Fruit fly (Drosophila melanogaster) whole organism, embryonic: ENCODE results near the gene Muc68D.
A peak's percentile ranks its signal among the peaks of the same experiment; 100 is the strongest.

ENCODE experiments used
- ATbp ChIP-seq: fragments of 200-800 bp; sonication (Bioruptor generic); optimal IDR thresholded peaks from 2 replicates; lab custom pipeline; 2017; ENCODE audit warnings: missing biosample characterization, mild to moderate bottlenecking, missing genetic modification characterization, missing genetic modification reagents
- BtbVII ChIP-seq: fragments of 200-800 bp; sonication (Bioruptor generic); optimal IDR thresholded peaks from 3 replicates; lab custom pipeline; 2017; ENCODE audit warnings: missing biosample characterization, mild to moderate bottlenecking, missing genetic modification characterization
- C15 ChIP-seq: fragments of 200-800 bp; sonication (Bioruptor generic); IDR thresholded peaks from 3 replicates; pipeline ENCODE4 v1.3.6; 2022; ENCODE audit warnings: missing biosample characterization, missing genetic modification characterization
- CG10959 ChIP-seq: fragments of 200-800 bp; sonication (Bioruptor generic); IDR thresholded peaks from 2 replicates; pipeline ENCODE4 v1.3.6; 2022; ENCODE audit warnings: missing biosample characterization, missing genetic modification characterization
- CG12155 ChIP-seq: fragments of 200-800 bp; sonication (Bioruptor generic); optimal IDR thresholded peaks from 3 replicates; lab custom pipeline; 2016; ENCODE audit warnings: missing biosample characterization, missing genetic modification characterization
- CG14667 ChIP-seq: fragments of 200-800 bp; sonication (Bioruptor generic); IDR thresholded peaks from 2 replicates; pipeline ENCODE4 v1.3.6; 2022; ENCODE audit warnings: missing biosample characterization, missing genetic modification characterization
- CG14860 ChIP-seq: fragments of 200-800 bp; sonication (Bioruptor generic); IDR thresholded peaks from 3 replicates; pipeline ENCODE4 v1.3.6; 2022; ENCODE audit warnings: missing biosample characterization, missing genetic modification characterization; ENCODE audit not compliant: partially characterized antibody
- CG1792 ChIP-seq: fragments of 200-800 bp; sonication (Bioruptor generic); optimal IDR thresholded peaks from 2 replicates; lab custom pipeline; 2016; ENCODE audit warnings: missing biosample characterization, missing genetic modification characterization
- CG18476 ChIP-seq: fragments of 200-800 bp; sonication (Bioruptor generic); optimal IDR thresholded peaks from 2 replicates; lab custom pipeline; 2016; ENCODE audit warnings: missing biosample characterization, mild to moderate bottlenecking, missing genetic modification characterization
- CG2678 ChIP-seq: fragments of 200-800 bp; sonication (Bioruptor generic); optimal IDR thresholded peaks from 3 replicates; lab custom pipeline; 2019; ENCODE audit warnings: missing biosample characterization, mild to moderate bottlenecking, missing genetic modification characterization, moderate library complexity
- CG31365 ChIP-seq: fragments of 200-800 bp; sonication (Bioruptor generic); optimal IDR thresholded peaks from 2 replicates; lab custom pipeline; 2018; ENCODE audit warnings: missing biosample characterization, mild to moderate bottlenecking, missing genetic modification characterization
- CG32532 ChIP-seq: fragments of 200-800 bp; sonication (Bioruptor generic); IDR thresholded peaks from 2 replicates; pipeline ENCODE4 v1.3.6; 2022; ENCODE audit warnings: missing biosample characterization, missing genetic modification characterization
- CG3847 ChIP-seq: fragments of 200-800 bp; sonication (Bioruptor generic); IDR thresholded peaks from 2 replicates; pipeline ENCODE4 v1.3.6; 2022; ENCODE audit warnings: missing biosample characterization, missing genetic modification characterization
- CG6654 ChIP-seq: fragments of 200-800 bp; sonication (Bioruptor generic); optimal IDR thresholded peaks from 2 replicates; lab custom pipeline; 2017; ENCODE audit warnings: missing biosample characterization, mild to moderate bottlenecking, missing genetic modification characterization
- CG6683 ChIP-seq: fragments of 200-800 bp; sonication (Bioruptor generic); optimal IDR thresholded peaks from 2 replicates; lab custom pipeline; 2017; ENCODE audit warnings: missing biosample characterization, mild to moderate bottlenecking, missing genetic modification characterization, missing genetic modification reagents
- CG6854 ChIP-seq: fragments of 200-800 bp; sonication (Bioruptor generic); optimal IDR thresholded peaks from 3 replicates; lab custom pipeline; 2017; ENCODE audit warnings: missing biosample characterization, mild to moderate bottlenecking, missing genetic modification characterization
- CG8290 ChIP-seq, 3 experiments: fragments of 200-800 bp; sonication (Bioruptor generic); optimal IDR thresholded peaks; 2 replicates each; lab custom pipeline; 2016 to 2019; ENCODE audit warnings: missing biosample characterization in 3 of 3, missing genetic modification characterization in 3 of 3, mild to moderate bottlenecking in 2 of 3, moderate library complexity in 1 of 3
- CTCF ChIP-seq: fragments of 200-800 bp; sonication (Bioruptor generic); optimal IDR thresholded peaks from 2 replicates; lab custom pipeline; 2017; ENCODE audit warnings: missing biosample characterization, mild to moderate bottlenecking, missing genetic modification characterization, moderate library complexity
- Chrac-16 ChIP-seq: fragments of 200-800 bp; sonication (Bioruptor generic); optimal IDR thresholded peaks from 3 replicates; lab custom pipeline; 2016; ENCODE audit warnings: missing biosample characterization, missing genetic modification characterization
- CkIIα-i1 ChIP-seq: fragments of 200-800 bp; sonication (Bioruptor generic); IDR thresholded peaks from 2 replicates; pipeline ENCODE4 v1.3.6; 2022; ENCODE audit warnings: missing biosample characterization, missing genetic modification characterization
- Deaf1 ChIP-seq: fragments of 200-800 bp; optimal IDR thresholded peaks from 3 replicates; lab custom pipeline; 2019; ENCODE audit warnings: missing biosample characterization, mild to moderate bottlenecking, missing genetic modification characterization, moderate library complexity
- Dfd ChIP-seq, 2 experiments: fragments of >200 bp; optimal IDR thresholded peaks; 2 replicates each; lab custom pipeline; 2017; ENCODE audit warnings: missing biosample characterization in 2 of 2, missing genetic modification characterization in 2 of 2
- H15 ChIP-seq: fragments of 200-800 bp; sonication (Bioruptor generic); IDR thresholded peaks from 3 replicates; pipeline ENCODE4 v1.3.6; 2022; ENCODE audit warnings: missing biosample characterization, missing genetic modification characterization
- Hr39 ChIP-seq: fragments of >200 bp; optimal IDR thresholded peaks from 2 replicates; lab custom pipeline; 2017
- Med ChIP-seq: fragments of 200-800 bp; sonication (Bioruptor generic); peaks from one replicate; lab custom pipeline; 2016; ENCODE audit warnings: missing biosample characterization, missing genetic modification characterization, mild to moderate bottlenecking, inconsistent platforms, moderate library complexity
- Oaz ChIP-seq: fragments of 200-800 bp; sonication (Bioruptor generic); IDR thresholded peaks from 2 replicates; pipeline ENCODE4 v1.3.6; 2022; ENCODE audit warnings: missing biosample characterization, missing genetic modification characterization
- Side ChIP-seq: fragments of 200-800 bp; sonication (Bioruptor generic); optimal IDR thresholded peaks from 2 replicates; lab custom pipeline; 2016; ENCODE audit warnings: missing biosample characterization, missing genetic modification characterization
- Sry-δ ChIP-seq: fragments of 200-800 bp; sonication (Bioruptor generic); optimal IDR thresholded peaks from 2 replicates; lab custom pipeline; 2016; ENCODE audit warnings: missing biosample characterization, missing genetic modification characterization
- Stat92E ChIP-seq, 3 experiments: fragments of >200 bp in 2 of 3; fragments of 200-800 bp in 1 of 3; sonication (Bioruptor generic) in 1 of 3; optimal IDR thresholded peaks; 2 replicates each; lab custom pipeline; 2017 to 2019; ENCODE audit warnings: missing biosample characterization in 3 of 3, missing genetic modification characterization in 3 of 3, mild to moderate bottlenecking in 1 of 3, moderate library complexity in 1 of 3
- Xbp1 ChIP-seq: fragments of 200-800 bp; sonication (Bioruptor generic); optimal IDR thresholded peaks from 3 replicates; lab custom pipeline; 2016; ENCODE audit warnings: missing biosample characterization, mild to moderate bottlenecking, missing genetic modification characterization
- dmrt99B ChIP-seq: fragments of 200-800 bp; sonication (Bioruptor generic); optimal IDR thresholded peaks from 2 replicates; lab custom pipeline; 2018; ENCODE audit warnings: missing biosample characterization, mild to moderate bottlenecking, missing genetic modification characterization, moderate library complexity
- fd3F ChIP-seq: fragments of 200-800 bp; sonication (Bioruptor generic); optimal IDR thresholded peaks from 2 replicates; lab custom pipeline; 2018; ENCODE audit warnings: missing biosample characterization, mild to moderate bottlenecking, missing genetic modification characterization, moderate library complexity
- gfzf ChIP-seq: fragments of 200-800 bp; sonication (Bioruptor generic); optimal IDR thresholded peaks from 2 replicates; lab custom pipeline; 2016; ENCODE audit warnings: missing biosample characterization, mild to moderate bottlenecking, missing genetic modification characterization, moderate library complexity
- jumu ChIP-seq: fragments of 200-800 bp; sonication (Bioruptor generic); optimal IDR thresholded peaks from 3 replicates; lab custom pipeline; 2016; ENCODE audit warnings: missing biosample characterization, missing genetic modification characterization
- lab ChIP-seq: fragments of 200-800 bp; sonication (Bioruptor generic); optimal IDR thresholded peaks from 3 replicates; lab custom pipeline; 2017; ENCODE audit warnings: missing biosample characterization, missing genetic modification characterization, mild to moderate bottlenecking, moderate library complexity, missing genetic modification reagents
- nau ChIP-seq: fragments of 200-800 bp; sonication (Bioruptor generic); optimal IDR thresholded peaks from 3 replicates; lab custom pipeline; 2017; ENCODE audit warnings: missing biosample characterization, mild to moderate bottlenecking, missing genetic modification characterization, missing genetic modification reagents
- onecut ChIP-seq: fragments of 200-800 bp; sonication (Bioruptor generic); IDR thresholded peaks from 2 replicates; pipeline ENCODE4 v1.3.6; 2022; ENCODE audit warnings: missing biosample characterization, missing genetic modification characterization
- peb ChIP-seq: fragments of 200-800 bp; sonication (Bioruptor generic); IDR thresholded peaks from 2 replicates; pipeline ENCODE4 v1.3.6; 2022; ENCODE audit warnings: missing biosample characterization, missing genetic modification characterization
- prd ChIP-seq, 3 experiments: fragments of >200 bp in 2 of 3; fragments of 200-800 bp in 1 of 3; sonication (Bioruptor generic) in 1 of 3; optimal IDR thresholded peaks in 2 of 3; IDR thresholded peaks in 1 of 3; 2 replicates in 2 of 3; 3 replicates in 1 of 3; pipeline versions ENCODE4 v1.3.6 to Lab custom; 2017 to 2022; ENCODE audit warnings: missing biosample characterization in 1 of 3, missing genetic modification characterization in 1 of 3
- pros ChIP-seq: fragments of 200-800 bp; sonication (Bioruptor generic); optimal IDR thresholded peaks from 3 replicates; lab custom pipeline; 2019; ENCODE audit warnings: missing biosample characterization, mild to moderate bottlenecking, missing genetic modification characterization, moderate library complexity
- sd ChIP-seq: fragments of 200-800 bp; sonication (Bioruptor generic); optimal IDR thresholded peaks from 3 replicates; lab custom pipeline; 2018; ENCODE audit warnings: missing biosample characterization, mild to moderate bottlenecking, missing genetic modification characterization, moderate library complexity
- sens-2 ChIP-seq: fragments of 200-800 bp; sonication (Bioruptor generic); IDR thresholded peaks from 2 replicates; pipeline ENCODE4 v1.3.6; 2022; ENCODE audit warnings: missing biosample characterization, missing genetic modification characterization
- tin ChIP-seq: fragments of 200-800 bp; sonication (Bioruptor generic); optimal IDR thresholded peaks from 3 replicates; lab custom pipeline; 2016; ENCODE audit warnings: missing biosample characterization, missing genetic modification characterization
- tll ChIP-seq, 2 experiments: fragments of 200-800 bp in 1 of 2; fragments of >200 bp in 1 of 2; sonication (Bioruptor generic) in 1 of 2; optimal IDR thresholded peaks; 2 replicates each; lab custom pipeline; 2017 to 2019; ENCODE audit warnings: missing biosample characterization in 2 of 2, missing genetic modification characterization in 2 of 2, mild to moderate bottlenecking in 1 of 2, moderate library complexity in 1 of 2
- tna ChIP-seq: fragments of 200-800 bp; sonication (Bioruptor generic); IDR thresholded peaks from 2 replicates; pipeline ENCODE4 v1.3.6; 2022; ENCODE audit warnings: missing biosample characterization, missing genetic modification characterization; ENCODE audit not compliant: partially characterized antibody
- toy ChIP-seq: fragments of 200-800 bp; sonication (Bioruptor generic); IDR thresholded peaks from 2 replicates; pipeline ENCODE4 v1.3.6; 2022; ENCODE audit warnings: missing biosample characterization, missing genetic modification characterization
- vnd ChIP-seq: fragments of 200-800 bp; sonication (Bioruptor generic); IDR thresholded peaks from 3 replicates; pipeline ENCODE4 v1.3.6; 2022; ENCODE audit warnings: missing biosample characterization, missing genetic modification characterization; ENCODE audit not compliant: partially characterized antibody
- z ChIP-seq: fragments of 200-800 bp; sonication (Bioruptor generic); IDR thresholded peaks from 3 replicates; pipeline ENCODE4 v1.3.6; 2022; ENCODE audit warnings: missing biosample characterization, missing genetic modification characterization
- zf30C ChIP-seq: fragments of 200-800 bp; sonication (Bioruptor generic); optimal IDR thresholded peaks from 3 replicates; lab custom pipeline; 2018; ENCODE audit warnings: missing biosample characterization, mild to moderate bottlenecking, missing genetic modification characterization

Gene Muc68D

DNA sequence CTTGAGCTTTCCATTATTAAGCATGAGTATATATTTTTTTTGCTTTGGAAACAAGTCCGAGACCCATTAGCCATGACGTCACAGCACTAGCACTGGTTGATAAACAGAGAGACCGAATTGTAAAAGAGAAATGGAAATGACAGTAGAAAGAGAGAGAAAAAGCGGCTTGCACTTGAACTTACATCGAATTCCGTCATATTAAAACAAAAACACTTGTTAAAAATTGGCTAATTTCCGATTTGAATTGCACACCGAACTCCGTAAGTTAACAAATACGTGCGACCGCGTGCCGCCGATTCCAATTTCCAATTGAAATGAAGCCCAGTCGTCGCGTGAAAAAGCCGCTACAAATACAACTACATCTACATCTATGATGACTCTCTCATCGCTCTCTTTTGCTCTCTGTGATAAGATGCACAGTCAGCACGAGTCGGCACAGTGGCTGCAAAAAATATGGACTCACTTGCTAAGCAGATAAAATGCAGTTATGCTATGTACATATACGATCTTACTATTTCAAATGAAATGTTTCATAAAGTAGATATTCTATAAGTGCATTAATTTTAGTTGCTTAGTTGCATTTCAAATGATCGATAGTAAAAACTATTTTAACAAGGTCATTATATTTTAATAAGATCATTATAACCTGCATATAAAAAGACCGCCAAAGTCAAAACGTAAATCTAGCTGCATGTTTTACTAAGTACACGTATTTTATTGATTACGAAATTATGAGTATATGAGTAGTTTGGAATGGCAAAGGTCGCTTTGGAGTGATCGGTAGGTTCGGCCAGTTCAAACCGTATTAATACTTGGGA lies 47.9 kb upstream of the Muc68D start (continued):
- TF ChIP-seq toy (GFP tag; lab: Robert Waterston, UW) (no peak), zf30C (GFP tag; lab: Kevin White, UChicago) (no peak), Sry-δ (GFP tag; lab: Kevin White, UChicago) (no peak), CG32532 (GFP tag; lab: Robert Waterston, UW) (peak; percentile 72; the same call in 1 of the 2 replicates), BtbVII (GFP tag; lab: Kevin White, UChicago) (peak; percentile 86), CG6854 (GFP tag; lab: Kevin White, UChicago) (no peak), CG3847 (GFP tag; lab: Robert Waterston, UW) (no peak), tll (GFP tag; optimal IDR thresholded peaks at IDR 0.05; lab: Kevin White, UChicago) (no peak), dmrt99B (tag; lab: Kevin White, UChicago) (no peak), Deaf1 (tag; lab: Kevin White, UChicago) (no peak), onecut (GFP tag; lab: Robert Waterston, UW) (peak; percentile 52), tna (GFP tag; lab: Robert Waterston, UW) (peak; percentile 13; the same call in 1 of the 2 replicates), CG18476 (GFP tag; lab: Kevin White, UChicago) (no peak), CTCF (GFP tag; lab: Kevin White, UChicago) (no peak), tin (GFP tag; lab: Kevin White, UChicago) (peak; percentile 4), Xbp1 (GFP tag; lab: Kevin White, UChicago) (peak; percentile 42), CkIIα-i1 (GFP tag; lab: Robert Waterston, UW) (no peak), Hr39 (lab: Kevin White, UChicago) (no peak), sd (tag; lab: Kevin White, UChicago) (no peak), Chrac-16 (GFP tag; lab: Kevin White, UChicago) (no peak), CG6654 (GFP tag; lab: Kevin White, UChicago) (no peak), vnd (GFP tag; lab: Robert Waterston, UW) (no peak), CG14860 (no peak), sens-2 (GFP tag; lab: Robert Waterston, UW) (no peak), CG31365 (peak; percentile 4), H15 (GFP tag; lab: Robert Waterston, UW) (no peak), CG2678 (tag; lab: Kevin White, UChicago) (no peak), CG8290 (GFP tag; optimal IDR thresholded peaks at IDR 0.05; lab: Kevin White, UChicago) (no peak), CG8290 (tag; optimal IDR thresholded peaks at IDR 0.05; lab: Kevin White, UChicago) (no peak), Side (GFP tag; lab: Kevin White, UChicago) (peak; percentile 44), Med (GFP tag; lab: Kevin White, UChicago) (peak; percentile 79), nau (GFP tag; lab: Kevin White, UChicago) (peak; percentile 11), z (GFP tag; lab: Robert Waterston, UW) (no peak), lab (peak; percentile 37), jumu (GFP tag; lab: Kevin White, UChicago) (no peak), pros (GFP tag; lab: Kevin White, UChicago) (no peak), fd3F (GFP tag; lab: Kevin White, UChicago) (peak; percentile 16), ATbp (GFP tag; lab: Kevin White, UChicago) (no peak), Dfd (GFP tag; optimal IDR thresholded peaks at IDR 0.05; lab: Kevin White, UChicago) (no peak), peb (GFP tag; lab: Robert Waterston, UW) (no peak), CG6683 (no peak), CG10959 (GFP tag; lab: Robert Waterston, UW) (no peak), CG14667 (GFP tag; lab: Robert Waterston, UW) (no peak), CG1792 (GFP tag; lab: Kevin White, UChicago) (no peak), C15 (GFP tag; lab: Robert Waterston, UW) (no peak), Oaz (GFP tag; lab: Robert Waterston, UW) (no peak), gfzf (no peak), CG12155 (GFP tag; lab: Kevin White, UChicago) (no peak), prd (optimal IDR thresholded peaks at IDR 0.05; lab: Kevin White, UChicago) (no peak), prd (GFP tag; IDR thresholded peaks at IDR 0.05; lab: Robert Waterston, UW) (peak; percentile 51; the same call in 2 of the 3 replicates), Stat92E (GFP tag; optimal IDR thresholded peaks at IDR 0.05; lab: Kevin White, UChicago) (peak in 1 of 3 experiments; percentile 36)
